Worm (Caenorhabditis elegans) whole organism, young adult: ENCODE data around the gene sur-5.
A peak's percentile ranks its signal among the peaks of the same experiment; 100 is the strongest.

Source experiments
- B0019.2 ChIP-seq: fragments of 200-800 bp; sonication (Bioruptor generic); conservative IDR thresholded peaks from 2 replicates; pipeline ENCODE4 v1.3.6; 2022; ENCODE audit warnings: missing genetic modification reagents, missing genetic modification characterization, missing compliant biosample characterization
- B0035.1 ChIP-seq: sonication (generic microtip); optimal IDR thresholded peaks from 2 replicates; lab custom pipeline; 2016; ENCODE audit warnings: missing genetic modification characterization, mild to moderate bottlenecking, missing compliant biosample characterization, missing genotype, missing genetic modification reagents
- B0336.3 ChIP-seq: fragments of 200-800 bp; sonication (Bioruptor generic); IDR thresholded peaks from 2 replicates; pipeline ENCODE4 v1.3.6; 2022; ENCODE audit warnings: missing genetic modification characterization, missing compliant biosample characterization
- F33H1.4 ChIP-seq: fragments of 200-800 bp; sonication (Bioruptor generic); IDR thresholded peaks from 2 replicates; pipeline ENCODE4 v1.3.6; 2022; ENCODE audit warnings: missing genetic modification reagents, missing genetic modification characterization, missing compliant biosample characterization
- F39B2.1 ChIP-seq: fragments of 200-800 bp; sonication (Bioruptor generic); IDR thresholded peaks from 2 replicates; pipeline ENCODE4 v1.3.6; 2022; ENCODE audit warnings: missing genetic modification reagents, missing genetic modification characterization, missing compliant biosample characterization
- F49E8.2 ChIP-seq: sonication (generic microtip); optimal IDR thresholded peaks from 3 replicates; lab custom pipeline; 2017; ENCODE audit warnings: missing genetic modification characterization, mild to moderate bottlenecking, missing compliant biosample characterization, antibody characterized with exemption, moderate library complexity; ENCODE audit not compliant: insufficient read depth
- F55B11.4 ChIP-seq: sonication (generic microtip); optimal IDR thresholded peaks from 2 replicates; lab custom pipeline; 2016; ENCODE audit warnings: missing compliant biosample characterization, missing genetic modification characterization, borderline replicate concordance; ENCODE audit not compliant: insufficient read depth
- K12H6.12 ChIP-seq: fragments of 200-800 bp; sonication (Bioruptor generic); optimal IDR thresholded peaks from 2 replicates; lab custom pipeline; 2018; ENCODE audit warnings: mild to moderate bottlenecking, missing genetic modification characterization, missing compliant biosample characterization
- T26A5.8 ChIP-seq: sonication (generic microtip); optimal IDR thresholded peaks from 2 replicates; lab custom pipeline; 2016; ENCODE audit warnings: missing genetic modification characterization, missing compliant biosample characterization
- Y67H2A.10 ChIP-seq: fragments of 200-800 bp; sonication (Bioruptor generic); conservative IDR thresholded peaks from 2 replicates; pipeline ENCODE4 v1.3.6; 2022; ENCODE audit warnings: missing genetic modification reagents, missing genetic modification characterization, missing compliant biosample characterization
- akir-1 ChIP-seq: fragments of 200-800 bp; sonication (Bioruptor generic); optimal IDR thresholded peaks from 2 replicates; lab custom pipeline; 2018; ENCODE audit warnings: mild to moderate bottlenecking, missing genetic modification characterization, moderate library complexity, missing compliant biosample characterization
- ama-1 ChIP-seq, 3 experiments: fragments of 150-350 bp in 1 of 3; sonication (generic microtip) in 2 of 3; optimal IDR thresholded peaks; 2 replicates each; lab custom pipeline; 2014 to 2018; ENCODE audit warnings: missing biosample characterization in 2 of 3, missing genetic modification characterization in 2 of 3, missing genetic modification reagents in 2 of 3
- atf-7 ChIP-seq: sonication (generic microtip); optimal IDR thresholded peaks from 2 replicates; lab custom pipeline; 2017; ENCODE audit warnings: mild to moderate bottlenecking, missing genetic modification characterization, missing compliant biosample characterization
- ccch-3 ChIP-seq: fragments of 200-800 bp; sonication (Bioruptor generic); optimal IDR thresholded peaks from 2 replicates; lab custom pipeline; 2018; ENCODE audit warnings: mild to moderate bottlenecking, missing genetic modification characterization, missing compliant biosample characterization
- ceh-27 ChIP-seq: fragments of 200-800 bp; sonication (Bioruptor generic); optimal IDR thresholded peaks from 2 replicates; lab custom pipeline; 2018; ENCODE audit warnings: mild to moderate bottlenecking, missing genetic modification characterization, moderate library complexity, missing compliant biosample characterization
- ceh-91 ChIP-seq: fragments of 200-800 bp; sonication (Bioruptor generic); IDR thresholded peaks from 2 replicates; pipeline ENCODE4 v1.3.6; 2022; ENCODE audit warnings: missing genetic modification reagents, missing genetic modification characterization, missing compliant biosample characterization
- chd-7 ChIP-seq: sonication (generic microtip); optimal IDR thresholded peaks from 2 replicates; lab custom pipeline; 2016; ENCODE audit warnings: mild to moderate bottlenecking, missing genetic modification characterization, moderate library complexity, missing compliant biosample characterization
- egl-18 ChIP-seq: fragments of 200-800 bp; sonication (Bioruptor generic); IDR thresholded peaks from 2 replicates; pipeline ENCODE4 v1.3.6; 2022; ENCODE audit warnings: missing genetic modification reagents, missing genetic modification characterization, missing compliant biosample characterization
- hmg-1.2 ChIP-seq: fragments of 200-800 bp; sonication (Bioruptor generic); IDR thresholded peaks from 2 replicates; pipeline ENCODE4 v1.3.6; 2022; ENCODE audit warnings: missing genetic modification reagents, missing genetic modification characterization, missing compliant biosample characterization
- lag-1 ChIP-seq: fragments of 200-800 bp; sonication (Bioruptor generic); IDR thresholded peaks from 2 replicates; pipeline ENCODE4 v1.3.6; 2022; ENCODE audit warnings: missing genetic modification reagents, missing genetic modification characterization, missing compliant biosample characterization
- lin-35 ChIP-seq, 3 experiments: fragments of 150-350 bp in 2 of 3; sonication (generic microtip) in 1 of 3; optimal IDR thresholded peaks; 2 replicates each; lab custom pipeline; 2014 to 2018; ENCODE audit warnings: missing biosample characterization in 3 of 3, missing genetic modification characterization in 3 of 3, missing genetic modification reagents in 3 of 3
- lin-54 ChIP-seq: fragments of 200-800 bp; sonication (Bioruptor generic); optimal IDR thresholded peaks from 2 replicates; lab custom pipeline; 2018; ENCODE audit warnings: mild to moderate bottlenecking, missing genetic modification characterization, missing compliant biosample characterization
- lsl-1 ChIP-seq: fragments of 200-800 bp; sonication (Bioruptor generic); optimal IDR thresholded peaks from 2 replicates; lab custom pipeline; 2018; ENCODE audit warnings: mild to moderate bottlenecking, missing genetic modification characterization, moderate library complexity, missing compliant biosample characterization
- lsy-27 ChIP-seq: sonication (generic microtip); optimal IDR thresholded peaks from 2 replicates; lab custom pipeline; 2017; ENCODE audit warnings: missing genetic modification characterization, mild to moderate bottlenecking, missing compliant biosample characterization, antibody characterized with exemption, missing genotype, borderline replicate concordance; ENCODE audit not compliant: insufficient read depth
- madf-6 ChIP-seq: fragments of 200-800 bp; sonication (Bioruptor generic); IDR thresholded peaks from 2 replicates; pipeline ENCODE4 v1.3.6; 2022; ENCODE audit warnings: missing genetic modification reagents, missing genetic modification characterization, missing compliant biosample characterization
- mcd-1 ChIP-seq: fragments of 200-800 bp; sonication (Bioruptor generic); IDR thresholded peaks from 2 replicates; pipeline ENCODE4 v1.3.6; 2022; ENCODE audit warnings: missing genetic modification reagents, missing genetic modification characterization, missing compliant biosample characterization
- nhr-120 ChIP-seq: fragments of 200-800 bp; sonication (Bioruptor generic); IDR thresholded peaks from 2 replicates; pipeline ENCODE4 v1.3.6; 2022; ENCODE audit warnings: missing genetic modification characterization, missing compliant biosample characterization
- nhr-80 ChIP-seq: sonication (generic microtip); optimal IDR thresholded peaks from 2 replicates; lab custom pipeline; 2016; ENCODE audit warnings: missing genetic modification characterization, missing compliant biosample characterization
- pbrm-1 ChIP-seq: fragments of 200-800 bp; sonication (Bioruptor generic); IDR thresholded peaks from 2 replicates; pipeline ENCODE4 v1.3.6; 2022; ENCODE audit warnings: missing genetic modification reagents, missing genetic modification characterization, missing compliant biosample characterization
- rcor-1 ChIP-seq: fragments of 200-800 bp; sonication (Bioruptor generic); IDR thresholded peaks from 2 replicates; pipeline ENCODE4 v1.3.6; 2022; ENCODE audit warnings: missing genetic modification reagents, missing genetic modification characterization, missing compliant biosample characterization
- rec-8 ChIP-seq, 2 experiments: sonication (generic microtip); optimal IDR thresholded peaks; 2 replicates each; lab custom pipeline; 2016; ENCODE audit warnings: mild to moderate bottlenecking in 2 of 2, missing genetic modification characterization in 2 of 2, missing genetic modification reagents in 2 of 2, missing genotype in 2 of 2, missing biosample characterization in 1 of 2, missing compliant biosample characterization in 1 of 2, moderate library complexity in 1 of 2
- rpc-1 ChIP-seq, 2 experiments: fragments of 150-350 bp in 1 of 2; sonication (generic microtip) in 1 of 2; optimal IDR thresholded peaks; 2 replicates each; lab custom pipeline; 2014 to 2018; ENCODE audit warnings: missing biosample characterization in 1 of 2, missing genetic modification characterization in 1 of 2, missing genetic modification reagents in 1 of 2, missing genotype in 1 of 2
- snpc-4 ChIP-seq, 5 experiments: fragments of 150-350 bp in 1 of 5; sonication (generic microtip) in 4 of 5; optimal IDR thresholded peaks; 2 replicates each; lab custom pipeline; 2014 to 2018; ENCODE audit warnings: missing genetic modification characterization in 5 of 5, missing biosample characterization in 3 of 5, antibody characterized with exemption in 2 of 5, mild to moderate bottlenecking in 2 of 5, missing compliant biosample characterization in 2 of 5, missing genotype in 2 of 5, moderate library complexity in 2 of 5, missing genetic modification reagents in 1 of 5
- sptf-2 ChIP-seq: fragments of 200-800 bp; sonication (Bioruptor generic); optimal IDR thresholded peaks from 2 replicates; lab custom pipeline; 2018; ENCODE audit warnings: mild to moderate bottlenecking, missing genetic modification characterization, missing compliant biosample characterization
- unc-130 ChIP-seq: sonication (generic microtip); optimal IDR thresholded peaks from 2 replicates; lab custom pipeline; 2016; ENCODE audit warnings: missing genetic modification reagents, missing genetic modification characterization, missing compliant biosample characterization
- zfh-2 ChIP-seq: fragments of 200-800 bp; sonication (Bioruptor generic); conservative IDR thresholded peaks from 2 replicates; pipeline ENCODE4 v1.3.6; 2022; ENCODE audit warnings: missing genetic modification reagents, missing genetic modification characterization, missing compliant biosample characterization
- ztf-18 ChIP-seq: sonication (generic microtip); optimal IDR thresholded peaks from 2 replicates; lab custom pipeline; 2016; ENCODE audit warnings: missing genotype, mild to moderate bottlenecking, missing genetic modification characterization, missing compliant biosample characterization
- ztf-22 ChIP-seq: fragments of 200-800 bp; sonication (Bioruptor generic); optimal IDR thresholded peaks from 2 replicates; lab custom pipeline; 2018; ENCODE audit warnings: mild to moderate bottlenecking, missing genetic modification characterization, moderate library complexity, missing compliant biosample characterization
- ztf-25 ChIP-seq: fragments of 200-800 bp; sonication (Bioruptor generic); IDR thresholded peaks from 2 replicates; pipeline ENCODE4 v1.3.6; 2022; ENCODE audit warnings: missing genetic modification reagents, missing genetic modification characterization, missing compliant biosample characterization
- ztf-28 ChIP-seq: fragments of 200-800 bp; sonication (Bioruptor generic); IDR thresholded peaks from 2 replicates; pipeline ENCODE4 v1.3.6; 2022; ENCODE audit warnings: missing genetic modification reagents, missing genetic modification characterization, missing compliant biosample characterization
- ztf-6 ChIP-seq: fragments of 200-800 bp; sonication (Bioruptor generic); IDR thresholded peaks from 2 replicates; pipeline ENCODE4 v1.3.6; 2022; ENCODE audit warnings: missing genetic modification reagents, missing genetic modification characterization, missing compliant biosample characterization

sur-5 gene

DNA sequence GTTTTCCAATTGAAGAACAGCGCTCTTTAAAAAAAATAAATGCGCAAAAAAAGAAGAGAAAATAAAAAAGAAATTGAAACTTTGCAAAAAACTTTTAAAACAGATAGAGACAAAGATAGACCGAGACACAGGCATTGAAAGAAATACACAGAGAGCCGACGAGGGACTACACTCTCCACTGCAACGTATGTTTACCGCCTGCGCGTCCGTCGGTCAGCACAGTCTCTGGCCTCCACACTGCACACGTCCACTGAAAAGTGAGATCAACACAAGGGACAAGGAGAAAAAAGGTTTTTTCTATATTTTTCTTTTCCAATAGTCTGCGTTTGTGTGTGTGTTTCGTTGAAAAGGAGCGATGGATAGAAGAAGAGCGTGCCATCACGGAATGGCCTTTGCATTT lies 1.1 kb upstream of the sur-5 start (continued):
- TF ChIP-seq ceh-27 (peak; percentile 25), F33H1.4 (GFP tag; lab: Robert Waterston, UW) (no peak), K12H6.12 (tag; lab: Kevin White, UChicago) (peak; percentile 58), B0035.1 (no peak), zfh-2 (GFP tag; lab: Robert Waterston, UW) (peak; percentile 86), rcor-1 (GFP tag; lab: Robert Waterston, UW) (0 out of 2 replicates have a peak, but pooled peaks have one; percentile 40), Y67H2A.10 (GFP tag; lab: Robert Waterston, UW) (0 out of 2 replicates have a peak, but pooled peaks have one; percentile 31)

DNA sequence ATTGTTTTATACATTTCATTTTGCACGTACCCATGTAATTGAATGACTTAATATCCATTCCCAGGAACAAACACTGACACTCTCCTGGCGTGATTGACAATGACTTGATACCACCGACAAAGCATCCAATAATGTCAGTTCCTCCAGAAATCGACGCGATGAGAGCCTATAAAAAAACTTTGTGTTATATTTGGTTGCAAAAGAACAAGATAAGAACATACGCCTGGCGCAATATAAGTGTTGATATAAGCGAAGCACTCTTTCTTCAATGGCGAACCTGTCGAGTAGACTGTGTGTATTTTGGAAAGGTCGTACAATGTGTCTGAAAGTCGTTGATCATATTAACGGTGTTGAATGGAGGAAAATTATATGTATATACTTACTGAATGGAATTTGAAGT lies 2.3 kb downstream of the sur-5 start:
- TF ChIP-seq nhr-80 (tag; lab: Kevin White, UChicago) (peak; percentile 59), F49E8.2 (tag; lab: Kevin White, UChicago) (no peak)

DNA sequence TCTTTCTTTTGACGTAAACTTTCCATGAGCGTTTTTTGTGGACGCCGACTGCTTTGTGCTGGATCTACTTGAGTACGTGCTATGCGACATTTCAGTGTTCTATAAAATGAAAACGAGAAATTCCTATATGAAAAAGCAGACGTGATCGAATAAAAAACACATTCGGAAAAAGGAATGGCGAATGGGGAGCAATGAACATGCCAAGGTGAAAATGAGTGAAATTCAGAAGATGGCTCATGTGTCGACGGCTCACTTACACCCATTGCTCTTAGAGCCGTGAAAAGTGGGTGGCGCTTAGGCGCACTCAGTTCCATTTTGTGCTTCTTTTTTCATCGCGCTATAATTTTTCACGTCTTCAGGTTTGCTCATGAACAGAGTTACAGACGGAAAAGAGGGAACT lies 6.7 kb downstream of the sur-5 start, which contains the start of gene K03A1.4:
Gene K03A1.4 (minus strand): TSS at position 101 of the 400 bp plus-strand sequence.
- TF ChIP-seq pbrm-1 = no peak
- TF ChIP-seq lag-1 = no peak
- TF ChIP-seq unc-130 (GFP tag; lab: Kevin White, UChicago) = no peak
- no peak for TF ChIP-seq sptf-2 (GFP tag; lab: Kevin White, UChicago)
- TF ChIP-seq ama-1 (optimal IDR thresholded peaks at IDR 0.05; lab: Kevin White, UChicago) = no peak
- no peak for TF ChIP-seq ama-1 (GFP tag; optimal IDR thresholded peaks at IDR 0.05; lab: Kevin White, UChicago)
- TF ChIP-seq nhr-120 (GFP tag; lab: Robert Waterston, UW) = no peak
- no peak for TF ChIP-seq lin-54
- no peak for TF ChIP-seq akir-1
- TF ChIP-seq B0019.2 = no peak
- no peak for TF ChIP-seq ztf-6 (GFP tag; lab: Robert Waterston, UW)
- TF ChIP-seq Y67H2A.10 (GFP tag; lab: Robert Waterston, UW) = no peak
- TF ChIP-seq lsy-27 (tag; lab: Kevin White, UChicago) = no peak
- no peak for TF ChIP-seq ceh-91 (GFP tag; lab: Robert Waterston, UW)
- TF ChIP-seq mcd-1 (GFP tag; lab: Robert Waterston, UW) = no peak
- TF ChIP-seq ccch-3 (GFP tag; lab: Kevin White, UChicago) = no peak
- TF ChIP-seq lsl-1 (GFP tag; lab: Kevin White, UChicago) = no peak

DNA sequence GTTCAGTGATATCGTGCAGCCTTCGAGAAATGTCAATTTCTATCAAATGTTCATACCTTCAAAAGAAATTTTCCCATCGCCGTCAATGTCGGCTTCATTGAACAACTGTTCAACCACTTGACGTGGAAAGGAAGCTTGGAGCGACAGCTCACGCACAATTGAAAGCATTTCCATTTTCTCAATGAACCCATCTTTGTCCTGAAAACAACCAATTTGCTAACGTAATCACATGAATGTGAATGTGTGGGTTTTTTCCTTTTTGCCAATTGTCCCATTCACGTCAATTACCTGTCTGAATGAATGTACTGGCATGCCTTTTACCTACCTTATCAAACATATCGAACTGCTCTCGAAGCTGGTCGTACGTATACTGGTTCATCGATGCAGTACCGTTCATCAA lies 9.1 kb downstream of the sur-5 start:
- TF ChIP-seq F39B2.1 (GFP tag; lab: Robert Waterston, UW) = no peak
- no peak for TF ChIP-seq lin-54
- no peak for TF ChIP-seq egl-18 (GFP tag; lab: Robert Waterston, UW)
- TF ChIP-seq hmg-1.2 (GFP tag; lab: Robert Waterston, UW) = 0 out of 2 replicates have a peak, but pooled peaks have one; percentile 17
- peak; percentile 53 for TF ChIP-seq ztf-22 (GFP tag; lab: Kevin White, UChicago)
- no peak for TF ChIP-seq T26A5.8 (tag; lab: Kevin White, UChicago)
- no peak for TF ChIP-seq madf-6 (GFP tag; lab: Robert Waterston, UW)
- no peak for TF ChIP-seq ztf-28 (GFP tag; lab: Robert Waterston, UW)
- TF ChIP-seq ccch-3 (GFP tag; lab: Kevin White, UChicago) = no peak
- no peak for TF ChIP-seq rec-8 (tag; optimal IDR thresholded peaks at IDR 0.05; lab: Kevin White, UChicago)
- TF ChIP-seq snpc-4 (GFP tag; optimal IDR thresholded peaks at IDR 0.05; lab: Kevin White, UChicago) = no peak
- no peak for TF ChIP-seq snpc-4 (tag; optimal IDR thresholded peaks at IDR 0.05; lab: Kevin White, UChicago)
- no peak for TF ChIP-seq ztf-18 (tag; lab: Kevin White, UChicago)
- TF ChIP-seq ztf-25 (GFP tag; lab: Robert Waterston, UW) = no peak
- TF ChIP-seq atf-7 (tag; lab: Kevin White, UChicago) = peak; percentile 44
- TF ChIP-seq nhr-120 (GFP tag; lab: Robert Waterston, UW) = no peak
- TF ChIP-seq chd-7 (tag; lab: Kevin White, UChicago) = no peak
- no peak for TF ChIP-seq F55B11.4 (tag; lab: Kevin White, UChicago)
- no peak for TF ChIP-seq Y67H2A.10 (GFP tag; lab: Robert Waterston, UW)
- peak; percentile 53; the same call in 1 of the 2 replicates for TF ChIP-seq B0336.3 (GFP tag; lab: Robert Waterston, UW)
- no peak for TF ChIP-seq rpc-1 (optimal IDR thresholded peaks at IDR 0.05; lab: Kevin White, UChicago)
- TF ChIP-seq rpc-1 (tag; optimal IDR thresholded peaks at IDR 0.05; lab: Kevin White, UChicago) = no peak
- TF ChIP-seq lsl-1 (GFP tag; lab: Kevin White, UChicago) = no peak
- 0 out of 2 replicates have a peak, but pooled peaks have one; percentile 36 for TF ChIP-seq pbrm-1
- TF ChIP-seq lin-35 (GFP tag; optimal IDR thresholded peaks at IDR 0.05; lab: Kevin White, UChicago) = no peak
